Worm (Caenorhabditis elegans): ENCODE data around the gene T07A5.1.

ce11 chrIII:10344762-10345161 lies 38.8 kb upstream of the T07A5.1 start:
- TF ChIP-seq ztf-4 (tag; optimal IDR thresholded peaks at IDR 0.05) (no peak), pha-4 (tag; optimal IDR thresholded peaks at IDR 0.05) (no peak), nhr-12 (tag; optimal IDR thresholded peaks at IDR 0.05) (no peak), nhr-23 (tag; optimal IDR thresholded peaks at IDR 0.05) (no peak), ama-1 (optimal IDR thresholded peaks at IDR 0.05) (no peak), ceh-82 (tag; optimal IDR thresholded peaks at IDR 0.05) (no peak), fos-1 (tag; optimal IDR thresholded peaks at IDR 0.05) (no peak), hmg-11 (tag; optimal IDR thresholded peaks at IDR 0.05) (no peak)

All from whole organism, L3 larva.